1 fruit fly cellular context compared by ENCODE assay signal in genomic region chr3R:14369481-14370198, dm6.
TF ChIP-seq lines count a peak whose summit lies in the region.

No protein-coding gene starts in this region.

TF ChIP-seq in whole organism, embryonic, 481 proteins besides CTCF, POLR2A, EP300 and RAD21 (continued from another document):
- TF ChIP-seq CG18476 (GFP tag; optimal IDR thresholded peaks at IDR 0.05; lab: Kevin White, UChicago), result peak; percentile 72
- no peak for TF ChIP-seq CG17568 (GFP tag; optimal IDR thresholded peaks at IDR 0.05; lab: Kevin White, UChicago)
- no peak for TF ChIP-seq Hr3 (GFP tag; optimal IDR thresholded peaks at IDR 0.05; lab: Kevin White, UChicago)
- no peak for TF ChIP-seq corto (GFP tag; optimal IDR thresholded peaks at IDR 0.05; lab: Kevin White, UChicago)
- no peak for TF ChIP-seq CG9727 (GFP tag; optimal IDR thresholded peaks at IDR 0.05; lab: Kevin White, UChicago)
- TF ChIP-seq pan (optimal IDR thresholded peaks at IDR 0.05; lab: Kevin White, UChicago), result no peak
- peak in 1 of 2 experiments; percentile 6 for TF ChIP-seq pan (GFP tag; optimal IDR thresholded peaks at IDR 0.05 in 1 of 2, IDR thresholded peaks at IDR 0.05 in 1 of 2)
- TF ChIP-seq kni (GFP tag; optimal IDR thresholded peaks at IDR 0.05; lab: Kevin White, UChicago), result no peak
- peak; percentile 9 for TF ChIP-seq CG18599 (GFP tag; optimal IDR thresholded peaks at IDR 0.05; lab: Kevin White, UChicago)
- TF ChIP-seq Nf-YA (GFP tag; IDR thresholded peaks at IDR 0.05; lab: Robert Waterston, UW), result 0 out of 2 replicates have a peak, but pooled peaks have one; percentile 21
- TF ChIP-seq BtbVII (GFP tag; optimal IDR thresholded peaks at IDR 0.05; lab: Kevin White, UChicago), result peak; percentile 17
- 0 out of 2 replicates have a peak, but pooled peaks have one; percentile 21 for TF ChIP-seq Scr (GFP tag; IDR thresholded peaks at IDR 0.05; lab: Robert Waterston, UW; ENCODE audit: partially characterized antibody)
- no peak for TF ChIP-seq MTF-1 (GFP tag; optimal IDR thresholded peaks at IDR 0.05; lab: Kevin White, UChicago; ENCODE audit: borderline replicate concordance)
- no peak for TF ChIP-seq peb (GFP tag; IDR thresholded peaks at IDR 0.05; lab: Robert Waterston, UW)
- no peak for TF ChIP-seq Rx (GFP tag; IDR thresholded peaks at IDR 0.05; lab: Robert Waterston, UW)
- peak; percentile 79 for TF ChIP-seq Med (GFP tag; lab: Kevin White, UChicago)
- TF ChIP-seq cg (GFP tag; optimal IDR thresholded peaks at IDR 0.05; lab: Kevin White, UChicago), result peak; percentile 46
- peak; percentile 59; the same call in 1 of the 2 replicates for TF ChIP-seq CG42726 (GFP tag; IDR thresholded peaks at IDR 0.05; lab: Robert Waterston, UW; ENCODE audit: partially characterized antibody)
- no peak for TF ChIP-seq CG11560 (tag; IDR thresholded peaks at IDR 0.05; lab: Robert Waterston, UW)
- no peak for TF ChIP-seq gem (tag; optimal IDR thresholded peaks at IDR 0.05; lab: Kevin White, UChicago)
- TF ChIP-seq kay (GFP tag; optimal IDR thresholded peaks at IDR 0.05; lab: Kevin White, UChicago), result no peak
- no peak for TF ChIP-seq salm (tag; optimal IDR thresholded peaks at IDR 0.05; lab: Kevin White, UChicago)
- no peak for TF ChIP-seq Xrp1 (GFP tag; IDR thresholded peaks at IDR 0.05; lab: Robert Waterston, UW)
- no peak for TF ChIP-seq CG12391 (tag; optimal IDR thresholded peaks at IDR 0.05; lab: Kevin White, UChicago)
- 0 out of 2 replicates have a peak, but pooled peaks have one; percentile 11 for TF ChIP-seq inv (GFP tag; IDR thresholded peaks at IDR 0.05; lab: Robert Waterston, UW; ENCODE audit: partially characterized antibody)
- no peak for TF ChIP-seq CG4328 (GFP tag; optimal IDR thresholded peaks at IDR 0.05; lab: Kevin White, UChicago)
- no peak for TF ChIP-seq maf-S (GFP tag; optimal IDR thresholded peaks at IDR 0.05; lab: Kevin White, UChicago)
- TF ChIP-seq mld (GFP tag; IDR thresholded peaks at IDR 0.05; lab: Robert Waterston, UW; ENCODE audit: partially characterized antibody), result no peak
- peak; percentile 75 for TF ChIP-seq CG4360 (GFP tag; IDR thresholded peaks at IDR 0.05; lab: Robert Waterston, UW)
- TF ChIP-seq klu (GFP tag; IDR thresholded peaks at IDR 0.05; lab: Robert Waterston, UW), result no peak
- TF ChIP-seq pho (GFP tag; optimal IDR thresholded peaks at IDR 0.05; lab: Kevin White, UChicago), result peak; percentile 4
- no peak for TF ChIP-seq chinmo (GFP tag; IDR thresholded peaks at IDR 0.05; lab: Robert Waterston, UW; ENCODE audit: partially characterized antibody)
- no peak; the same call in 2 of the 3 replicates for TF ChIP-seq so (GFP tag; IDR thresholded peaks at IDR 0.05; lab: Robert Waterston, UW)
- no peak for TF ChIP-seq CG9876 (GFP tag; optimal IDR thresholded peaks at IDR 0.05; lab: Kevin White, UChicago)
- TF ChIP-seq CG7271 (tag; optimal IDR thresholded peaks at IDR 0.05; lab: Kevin White, UChicago), result no peak
- TF ChIP-seq Sry-δ (GFP tag; optimal IDR thresholded peaks at IDR 0.05; lab: Kevin White, UChicago), result no peak
- TF ChIP-seq zfh1 (GFP tag; IDR thresholded peaks at IDR 0.05; lab: Robert Waterston, UW), result 0 out of 3 replicates have a peak, but pooled peaks have one; percentile 17
- TF ChIP-seq CG6683 (GFP tag; optimal IDR thresholded peaks at IDR 0.05; lab: Kevin White, UChicago), result no peak
- TF ChIP-seq br (optimal IDR thresholded peaks at IDR 0.05; lab: Kevin White, UChicago), result no peak
- no peak for TF ChIP-seq az2 (GFP tag; optimal IDR thresholded peaks at IDR 0.05; lab: Kevin White, UChicago)
- no peak for TF ChIP-seq Dip2 (GFP tag; IDR thresholded peaks at IDR 0.05; lab: Robert Waterston, UW)
- peak; percentile 22 for TF ChIP-seq HHEX (GFP tag; optimal IDR thresholded peaks at IDR 0.05; lab: Kevin White, UChicago)
- no peak for TF ChIP-seq CG10321 (GFP tag; IDR thresholded peaks at IDR 0.05; lab: Robert Waterston, UW)
- peak; percentile 59; the same call in 2 of the 3 replicates for TF ChIP-seq Dbx (GFP tag; IDR thresholded peaks at IDR 0.05; lab: Robert Waterston, UW)
- peak; percentile 80 for TF ChIP-seq Deaf1 (tag; optimal IDR thresholded peaks at IDR 0.05; lab: Kevin White, UChicago)
- TF ChIP-seq lab (GFP tag; optimal IDR thresholded peaks at IDR 0.05; lab: Kevin White, UChicago), result peak; percentile 44
- TF ChIP-seq CG10979 (tag; optimal IDR thresholded peaks at IDR 0.05; lab: Kevin White, UChicago), result no peak
- no peak for TF ChIP-seq unc-4 (GFP tag; IDR thresholded peaks at IDR 0.05; lab: Robert Waterston, UW; ENCODE audit: partially characterized antibody)
- TF ChIP-seq CG1792 (GFP tag; optimal IDR thresholded peaks at IDR 0.05; lab: Kevin White, UChicago), result no peak
- TF ChIP-seq sr (GFP tag; IDR thresholded peaks at IDR 0.05; lab: Robert Waterston, UW), result no peak
- TF ChIP-seq CG17385 (GFP tag; optimal IDR thresholded peaks at IDR 0.05; lab: Kevin White, UChicago), result no peak
- TF ChIP-seq lov (optimal IDR thresholded peaks at IDR 0.05; lab: Kevin White, UChicago), result no peak
- TF ChIP-seq lov (GFP tag; IDR thresholded peaks at IDR 0.05; lab: Robert Waterston, UW), result 0 out of 3 replicates have a peak, but pooled peaks have one; percentile 38
- TF ChIP-seq CG8359 (GFP tag; optimal IDR thresholded peaks at IDR 0.05; lab: Kevin White, UChicago; ENCODE audit: borderline replicate concordance), result peak; percentile 40
- no peak for TF ChIP-seq seq (GFP tag; IDR thresholded peaks at IDR 0.05; lab: Robert Waterston, UW)
- no peak for TF ChIP-seq CG7928 (GFP tag; optimal IDR thresholded peaks at IDR 0.05; lab: Kevin White, UChicago)
- peak; percentile 22 for TF ChIP-seq Hmr (GFP tag; optimal IDR thresholded peaks at IDR 0.05; lab: Kevin White, UChicago)
- no peak for TF ChIP-seq CG10431 (GFP tag; optimal IDR thresholded peaks at IDR 0.05; lab: Kevin White, UChicago)
- no peak for TF ChIP-seq CG16779 (GFP tag; IDR thresholded peaks at IDR 0.05; lab: Robert Waterston, UW)
- TF ChIP-seq sna (GFP tag; IDR thresholded peaks at IDR 0.05; lab: Robert Waterston, UW; ENCODE audit: partially characterized antibody), result 0 out of 2 replicates have a peak, but pooled peaks have one; percentile 42
- no peak for TF ChIP-seq CG2875 (GFP tag; optimal IDR thresholded peaks at IDR 0.05; lab: Kevin White, UChicago)
- no peak for TF ChIP-seq danr (GFP tag; IDR thresholded peaks at IDR 0.05; lab: Robert Waterston, UW)
- TF ChIP-seq ci (GFP tag; IDR thresholded peaks at IDR 0.05; lab: Robert Waterston, UW), result peak; percentile 65; the same call in 2 of the 3 replicates
- 0 out of 2 replicates have a peak, but pooled peaks have one; percentile 10 for TF ChIP-seq CG3847 (GFP tag; IDR thresholded peaks at IDR 0.05; lab: Robert Waterston, UW)
- TF ChIP-seq Vsx1 (GFP tag; optimal IDR thresholded peaks at IDR 0.05; lab: Kevin White, UChicago), result no peak
- no peak for TF ChIP-seq Ssrp (tag; optimal IDR thresholded peaks at IDR 0.05; lab: Kevin White, UChicago)
- no peak for TF ChIP-seq mam (GFP tag; optimal IDR thresholded peaks at IDR 0.05; lab: Kevin White, UChicago)
- no peak for TF ChIP-seq repo (GFP tag; optimal IDR thresholded peaks at IDR 0.05; lab: Kevin White, UChicago)
- TF ChIP-seq eve (GFP tag; optimal IDR thresholded peaks at IDR 0.05; lab: Kevin White, UChicago), result peak in 1 of 2 experiments; percentile 39
- TF ChIP-seq Ets65A (GFP tag; lab: Kevin White, UChicago), result no peak
- no peak for TF ChIP-seq Dfd (GFP tag; optimal IDR thresholded peaks at IDR 0.05; lab: Kevin White, UChicago)
- TF ChIP-seq hb (GFP tag; IDR thresholded peaks at IDR 0.05; lab: Robert Waterston, UW; ENCODE audit: partially characterized antibody), result no peak
- peak; percentile 91 for TF ChIP-seq Adf1 (GFP tag; IDR thresholded peaks at IDR 0.05; lab: Robert Waterston, UW)
- peak; percentile 52 for TF ChIP-seq CG31224 (GFP tag; IDR thresholded peaks at IDR 0.05; lab: Robert Waterston, UW)
- no peak for TF ChIP-seq Trl (optimal IDR thresholded peaks at IDR 0.05; lab: Kevin White, UChicago)
- no peak for TF ChIP-seq Trl (GFP tag; optimal IDR thresholded peaks at IDR 0.05; lab: Kevin White, UChicago)
- TF ChIP-seq zf30C (GFP tag; optimal IDR thresholded peaks at IDR 0.05; lab: Kevin White, UChicago), result no peak
- TF ChIP-seq ranshi (GFP tag; IDR thresholded peaks at IDR 0.05; lab: Robert Waterston, UW), result no peak
- TF ChIP-seq Dref (GFP tag; IDR thresholded peaks at IDR 0.05; lab: Robert Waterston, UW), result no peak
- no peak for TF ChIP-seq chif (GFP tag; optimal IDR thresholded peaks at IDR 0.05; lab: Kevin White, UChicago)
- TF ChIP-seq tio (GFP tag; optimal IDR thresholded peaks at IDR 0.05; lab: Kevin White, UChicago), result no peak
- no peak for TF ChIP-seq Bteb2 (GFP tag; optimal IDR thresholded peaks at IDR 0.05; lab: Kevin White, UChicago)
- no peak for TF ChIP-seq CG18011 (GFP tag; optimal IDR thresholded peaks at IDR 0.05; lab: Kevin White, UChicago)
- peak; percentile 5 for TF ChIP-seq CG12769 (tag; optimal IDR thresholded peaks at IDR 0.05; lab: Kevin White, UChicago)
- peak; percentile 14 for TF ChIP-seq CG15514 (GFP tag; optimal IDR thresholded peaks at IDR 0.05; lab: Kevin White, UChicago)
- TF ChIP-seq ttk (GFP tag; IDR thresholded peaks at IDR 0.05; lab: Robert Waterston, UW), result no peak
